Worm (Caenorhabditis elegans) whole organism, late embryonic: ENCODE data around the gene tmed-13.

ENCODE experiments used
- C08G9.2 ChIP-seq: sonication (generic microtip); optimal IDR thresholded peaks from 2 replicates; lab custom pipeline; 2016; ENCODE audit warnings: mild to moderate bottlenecking, missing genetic modification characterization, moderate library complexity, missing compliant biosample characterization
- C38D4.7 ChIP-seq: fragments of 200-800 bp; sonication (Bioruptor generic); optimal IDR thresholded peaks from 2 replicates; lab custom pipeline; 2018; ENCODE audit warnings: mild to moderate bottlenecking, missing genetic modification characterization, moderate library complexity, missing compliant biosample characterization
- K09A11.1 ChIP-seq: sonication (generic microtip); optimal IDR thresholded peaks from 2 replicates; lab custom pipeline; 2017; ENCODE audit warnings: antibody characterized with exemption, mild to moderate bottlenecking, missing genetic modification characterization, missing compliant biosample characterization; ENCODE audit not compliant: insufficient read depth
- ama-1 ChIP-seq: fragments of 150-350 bp; optimal IDR thresholded peaks from 2 replicates; lab custom pipeline; 2014
- ceh-14 ChIP-seq: sonication (generic microtip); optimal IDR thresholded peaks from 2 replicates; lab custom pipeline; 2016; ENCODE audit warnings: missing genotype, missing genetic modification characterization, missing compliant biosample characterization
- ceh-18 ChIP-seq: sonication (generic microtip); optimal IDR thresholded peaks from 2 replicates; lab custom pipeline; 2016; ENCODE audit warnings: missing genetic modification characterization, missing compliant biosample characterization
- ceh-19 ChIP-seq: fragments of 200-800 bp; sonication (Bioruptor generic); optimal IDR thresholded peaks from 2 replicates; lab custom pipeline; 2018; ENCODE audit warnings: mild to moderate bottlenecking, missing genetic modification characterization, missing compliant biosample characterization
- ceh-2 ChIP-seq: sonication (generic microtip); optimal IDR thresholded peaks from 2 replicates; lab custom pipeline; 2016; ENCODE audit warnings: missing genotype, missing genetic modification characterization, missing compliant biosample characterization
- ceh-31 ChIP-seq: sonication (generic microtip); optimal IDR thresholded peaks from 2 replicates; lab custom pipeline; 2016; ENCODE audit warnings: missing genetic modification characterization, missing compliant biosample characterization
- ceh-45 ChIP-seq: fragments of 200-800 bp; sonication (Bioruptor generic); IDR thresholded peaks from 2 replicates; pipeline ENCODE4 v1.3.6; 2022; ENCODE audit warnings: missing genetic modification reagents, missing genetic modification characterization, missing compliant biosample characterization
- ceh-6 ChIP-seq: fragments of 200-800 bp; sonication (Bioruptor generic); optimal IDR thresholded peaks from 2 replicates; lab custom pipeline; 2018; ENCODE audit warnings: mild to moderate bottlenecking, missing genetic modification characterization, missing compliant biosample characterization
- ceh-9 ChIP-seq: sonication (generic microtip); optimal IDR thresholded peaks from 2 replicates; lab custom pipeline; 2016; ENCODE audit warnings: mild to moderate bottlenecking, missing genetic modification characterization, inconsistent platforms, missing compliant biosample characterization
- dve-1 ChIP-seq: sonication (generic microtip); optimal IDR thresholded peaks from 2 replicates; lab custom pipeline; 2017; ENCODE audit warnings: antibody characterized with exemption, mild to moderate bottlenecking, missing genetic modification characterization, missing compliant biosample characterization
- elt-4 ChIP-seq: sonication (generic microtip); optimal IDR thresholded peaks from 2 replicates; lab custom pipeline; 2016; ENCODE audit warnings: missing genetic modification characterization, missing compliant biosample characterization
- eyg-1 ChIP-seq: sonication (generic microtip); optimal IDR thresholded peaks from 2 replicates; lab custom pipeline; 2016; ENCODE audit warnings: missing genotype, missing genetic modification characterization, missing compliant biosample characterization
- fkh-10 ChIP-seq: fragments of 150-350 bp; optimal IDR thresholded peaks from 2 replicates; lab custom pipeline; 2014; ENCODE audit warnings: missing biosample characterization, missing genetic modification reagents, missing genetic modification characterization
- hlh-13 ChIP-seq: fragments of 200-800 bp; sonication (Bioruptor generic); optimal IDR thresholded peaks from 2 replicates; lab custom pipeline; 2018; ENCODE audit warnings: mild to moderate bottlenecking, missing genetic modification characterization, missing compliant biosample characterization
- hlh-6 ChIP-seq: sonication (generic microtip); optimal IDR thresholded peaks from 2 replicates; lab custom pipeline; 2016; ENCODE audit warnings: missing genotype, missing genetic modification characterization, missing compliant biosample characterization
- hlh-8 ChIP-seq: sonication (generic microtip); optimal IDR thresholded peaks from 2 replicates; lab custom pipeline; 2016; ENCODE audit warnings: missing genotype, missing genetic modification characterization, missing compliant biosample characterization
- lim-6 ChIP-seq: sonication (generic microtip); optimal IDR thresholded peaks from 2 replicates; lab custom pipeline; 2016; ENCODE audit warnings: missing genetic modification characterization, missing compliant biosample characterization
- madf-2 ChIP-seq: sonication (generic microtip); optimal IDR thresholded peaks from 2 replicates; lab custom pipeline; 2017; ENCODE audit warnings: missing genetic modification characterization, missing compliant biosample characterization
- mec-3 ChIP-seq: sonication (generic microtip); optimal IDR thresholded peaks from 2 replicates; lab custom pipeline; 2016; ENCODE audit warnings: borderline replicate concordance, missing genetic modification characterization, missing compliant biosample characterization
- nfya-1 ChIP-seq: sonication (generic microtip); optimal IDR thresholded peaks from 2 replicates; lab custom pipeline; 2017; ENCODE audit warnings: missing genetic modification characterization, mild to moderate bottlenecking, missing compliant biosample characterization, antibody characterized with exemption, moderate library complexity
- nhr-11 ChIP-seq: fragments of 150-350 bp; optimal IDR thresholded peaks from 2 replicates; lab custom pipeline; 2014; ENCODE audit warnings: missing biosample characterization, missing genetic modification characterization
- nhr-232 ChIP-seq: sonication (generic microtip); optimal IDR thresholded peaks from 2 replicates; lab custom pipeline; 2016; ENCODE audit warnings: missing genetic modification characterization, missing compliant biosample characterization
- odd-2 ChIP-seq: sonication (generic microtip); optimal IDR thresholded peaks from 2 replicates; lab custom pipeline; 2017; ENCODE audit warnings: antibody characterized with exemption, mild to moderate bottlenecking, missing genetic modification characterization, missing compliant biosample characterization
- pha-2 ChIP-seq: sonication (generic microtip); optimal IDR thresholded peaks from 2 replicates; lab custom pipeline; 2017; ENCODE audit warnings: mild to moderate bottlenecking, missing genetic modification characterization, missing compliant biosample characterization
- pha-4 ChIP-seq: fragments of 150-350 bp; optimal IDR thresholded peaks from 2 replicates; lab custom pipeline; 2018; ENCODE audit warnings: missing biosample characterization, missing genetic modification reagents, missing genetic modification characterization
- pros-1 ChIP-seq: fragments of 150-350 bp; optimal IDR thresholded peaks from 2 replicates; lab custom pipeline; 2014; ENCODE audit warnings: missing biosample characterization, missing genetic modification reagents, missing genetic modification characterization
- sdc-2 ChIP-seq: sonication (generic microtip); optimal IDR thresholded peaks from 2 replicates; lab custom pipeline; 2016; ENCODE audit warnings: missing genotype, missing genetic modification characterization, missing compliant biosample characterization
- tbx-2 ChIP-seq: sonication (generic microtip); optimal IDR thresholded peaks from 2 replicates; lab custom pipeline; 2016; ENCODE audit warnings: missing genetic modification characterization, missing compliant biosample characterization
- ttx-3 ChIP-seq: sonication (generic microtip); optimal IDR thresholded peaks from 2 replicates; lab custom pipeline; 2016; ENCODE audit warnings: missing genetic modification reagents, missing genetic modification characterization, missing compliant biosample characterization
- ztf-16 ChIP-seq: sonication (generic microtip); optimal IDR thresholded peaks from 2 replicates; lab custom pipeline; 2017; ENCODE audit warnings: missing genetic modification characterization, missing compliant biosample characterization

tmed-13 gene

ce11 chrIV:6443018-6443417, 28.2 kb downstream of the tmed-13 start:
- no peak for TF ChIP-seq K09A11.1 (tag; lab: Kevin White, UChicago)
- TF ChIP-seq pha-2 (tag; lab: Kevin White, UChicago) = no peak
- no peak for TF ChIP-seq ceh-31
- no peak for TF ChIP-seq ttx-3 (tag; lab: Kevin White, UChicago)
- no peak for TF ChIP-seq lim-6 (tag; lab: Kevin White, UChicago)
- TF ChIP-seq ceh-19 (GFP tag; lab: Kevin White, UChicago) = no peak
- no peak for TF ChIP-seq mec-3 (tag; lab: Kevin White, UChicago)
- no peak for TF ChIP-seq ceh-45
- no peak for TF ChIP-seq pha-4 (tag; lab: Kevin White, UChicago)
- TF ChIP-seq ceh-14 (tag; lab: Kevin White, UChicago) = no peak
- TF ChIP-seq hlh-6 = no peak
- no peak for TF ChIP-seq eyg-1 (tag; lab: Kevin White, UChicago)
- no peak for TF ChIP-seq nhr-11 (tag; lab: Kevin White, UChicago)
- TF ChIP-seq fkh-10 (GFP tag; lab: Kevin White, UChicago) = no peak

DNA sequence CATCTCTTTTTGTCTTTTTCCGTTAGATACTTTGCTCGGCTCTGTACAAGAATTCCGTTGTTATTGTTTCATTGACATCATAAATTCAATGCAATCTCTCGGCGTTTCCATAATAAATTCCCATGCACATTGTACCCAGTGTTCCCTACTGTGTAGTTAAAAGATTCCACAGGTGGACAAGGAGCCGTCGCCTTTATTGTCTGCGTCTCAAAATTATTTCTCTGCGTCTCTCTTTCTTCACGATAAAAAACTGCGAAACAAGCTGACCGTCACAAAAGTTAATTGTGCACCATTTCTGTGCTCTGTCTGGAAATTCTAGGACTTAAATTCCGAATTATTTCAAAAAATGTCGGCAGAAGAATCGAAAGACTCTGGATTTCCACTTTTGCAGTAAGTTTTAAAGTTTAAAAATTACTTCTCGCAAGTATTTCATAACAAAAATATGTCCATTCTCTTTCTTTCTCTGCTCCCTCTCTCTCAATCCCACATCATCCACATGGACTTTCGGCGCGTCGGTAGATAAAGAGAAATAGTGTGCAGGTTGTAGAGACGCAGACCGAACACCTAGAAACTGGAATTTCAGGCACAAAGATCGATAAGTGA, 29.1 kb downstream of the tmed-13 start:
- TF ChIP-seq mec-3 (tag; lab: Kevin White, UChicago) = no peak
- no peak for TF ChIP-seq elt-4
- no peak for TF ChIP-seq ceh-14 (tag; lab: Kevin White, UChicago)
- TF ChIP-seq pros-1 = no peak
- no peak for TF ChIP-seq ama-1
- no peak for TF ChIP-seq tbx-2
- TF ChIP-seq odd-2 (tag; lab: Kevin White, UChicago) = no peak
- TF ChIP-seq ztf-16 (tag; lab: Kevin White, UChicago) = no peak
- no peak for TF ChIP-seq ceh-2 (tag; lab: Kevin White, UChicago)

DNA sequence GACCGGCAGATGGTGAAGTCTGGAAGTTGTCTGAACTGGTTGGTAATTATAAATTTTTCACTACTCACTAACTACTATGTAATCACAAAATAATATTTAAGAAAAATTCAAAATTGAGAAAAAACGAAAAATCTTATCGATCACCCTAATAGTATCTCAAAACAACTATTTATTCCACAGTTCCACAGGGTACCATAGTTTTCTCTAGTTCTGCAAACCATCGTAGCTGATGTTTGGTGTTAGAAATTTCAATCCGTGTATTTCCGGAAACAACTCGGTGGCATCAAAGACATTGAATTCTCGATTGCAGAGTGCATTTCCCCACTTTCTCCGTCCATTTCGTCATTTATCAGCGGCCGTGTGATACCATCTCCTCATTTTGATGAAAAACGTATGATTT, 29.6 kb downstream of the tmed-13 start, which contains the start of gene Y73B6BL.31:
TSS of gene Y73B6BL.31 (plus strand) at position 301 of the 400 bp plus-strand sequence.
- no peak for TF ChIP-seq tbx-2

- TF ChIP-seq nfya-1 (tag; lab: Kevin White, UChicago) = no peak
Observed at ce11 chrIV:6438051-6438450, 33.1 kb downstream of the tmed-13 start, which contains the start of gene dlc-5. dlc-5 (plus strand) TSS chrIV:6438204.

DNA sequence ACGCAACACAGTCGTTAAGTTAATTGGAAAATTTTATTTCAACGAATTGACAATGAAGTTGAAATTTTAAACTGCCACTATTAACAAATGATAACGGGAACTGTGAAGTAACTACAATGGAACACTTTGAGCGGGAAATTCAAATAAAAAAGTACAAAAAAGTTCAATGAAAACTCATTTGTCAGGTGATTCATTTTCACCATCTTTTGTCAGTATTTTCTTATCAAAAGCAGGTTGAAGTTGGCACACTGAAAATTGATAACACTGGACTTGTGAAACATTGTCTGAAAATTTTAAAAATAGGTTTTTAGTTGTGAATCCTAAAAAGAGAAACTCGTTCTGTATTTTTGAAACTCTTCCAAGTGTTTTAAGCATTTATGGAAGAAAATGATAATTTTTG, 37.8 kb downstream of the tmed-13 start:
- TF ChIP-seq ceh-9 (tag; lab: Kevin White, UChicago) (no peak), odd-2 (tag; lab: Kevin White, UChicago) (no peak), C08G9.2 (no peak), madf-2 (tag; lab: Kevin White, UChicago) (no peak), fkh-10 (GFP tag; lab: Kevin White, UChicago) (no peak), mec-3 (tag; lab: Kevin White, UChicago) (no peak), nhr-11 (tag; lab: Kevin White, UChicago) (no peak), ceh-6 (no peak), hlh-8 (tag; lab: Kevin White, UChicago) (no peak), hlh-13 (GFP tag; lab: Kevin White, UChicago) (no peak), ceh-14 (tag; lab: Kevin White, UChicago) (no peak), ceh-2 (tag; lab: Kevin White, UChicago) (no peak), sdc-2 (tag; lab: Kevin White, UChicago) (no peak), nhr-232 (tag; lab: Kevin White, UChicago) (no peak)

DNA sequence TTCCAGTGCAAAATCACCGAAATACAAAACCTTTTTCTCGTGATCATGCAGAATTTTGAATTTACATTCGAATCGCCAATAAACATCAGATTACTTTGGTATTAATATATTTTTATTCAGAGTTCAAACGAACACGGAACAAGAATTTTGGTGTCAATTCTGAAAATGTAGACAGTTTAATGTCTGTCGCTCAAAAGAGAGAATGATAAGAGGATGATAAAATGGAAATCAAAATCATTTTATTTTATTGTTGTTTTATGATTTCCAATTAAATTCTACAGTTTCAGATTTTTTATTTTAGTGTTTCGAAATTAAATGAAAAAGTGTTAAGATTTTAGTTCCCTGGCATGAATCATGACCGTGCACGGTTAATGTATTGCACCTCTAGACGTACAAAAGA, 38.8 kb downstream of the tmed-13 start:
- no peak for TF ChIP-seq ama-1
- TF ChIP-seq C38D4.7 (GFP tag; lab: Kevin White, UChicago) = no peak
- no peak for TF ChIP-seq pha-2 (tag; lab: Kevin White, UChicago)
- no peak for TF ChIP-seq dve-1 (tag; lab: Kevin White, UChicago)
- no peak for TF ChIP-seq odd-2 (tag; lab: Kevin White, UChicago)
- no peak for TF ChIP-seq ceh-18
- TF ChIP-seq tbx-2 = no peak
